Worm (Caenorhabditis elegans): ENCODE measurements around the gene K08D8.10.

The K08D8.10 gene

DNA sequence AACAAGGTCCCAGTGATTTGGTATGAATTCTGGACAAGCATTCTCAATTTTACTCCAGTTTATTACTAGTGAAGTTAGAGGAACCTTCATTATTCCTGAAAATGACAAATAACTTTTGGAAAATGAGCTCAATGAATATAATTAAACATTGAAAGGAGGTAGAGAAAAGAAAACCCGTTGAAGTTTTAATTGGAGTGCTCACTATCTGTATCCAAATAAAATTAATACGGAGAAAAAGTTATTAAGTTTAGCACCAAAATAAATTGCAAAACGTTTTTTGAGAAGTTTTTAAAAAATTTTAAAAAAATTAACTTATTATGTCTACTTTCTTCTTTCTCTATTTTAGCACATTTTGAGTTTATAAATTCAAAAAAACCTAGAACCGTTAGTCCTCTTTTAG, 46.1 kb downstream of the K08D8.10 start, which contains the start of gene F55G11.1:
Gene F55G11.1, minus strand, starts transcription at position 101 of the 400 bp plus-strand sequence.
- no peak for TF ChIP-seq nhr-41 (GFP tag; IDR thresholded peaks at IDR 0.05)
- TF ChIP-seq nhr-11 (tag; optimal IDR thresholded peaks at IDR 0.05), result no peak
- TF ChIP-seq nhr-77 (tag; optimal IDR thresholded peaks at IDR 0.05), result no peak
- TF ChIP-seq zfp-2 (tag; optimal IDR thresholded peaks at IDR 0.05), result no peak
- no peak for TF ChIP-seq ctbp-1 (GFP tag; IDR thresholded peaks at IDR 0.05)
- no peak for TF ChIP-seq F49E8.2 (tag; optimal IDR thresholded peaks at IDR 0.05; ENCODE audit: borderline replicate concordance)
- no peak for TF ChIP-seq arid-1 (GFP tag; conservative IDR thresholded peaks at IDR 0.05)
- no peak for TF ChIP-seq hif-1 (tag; optimal IDR thresholded peaks at IDR 0.05)
- TF ChIP-seq nhr-28 (tag; optimal IDR thresholded peaks at IDR 0.05), result no peak
- TF ChIP-seq jun-1 (tag; optimal IDR thresholded peaks at IDR 0.05), result no peak
- no peak for TF ChIP-seq nhr-237 (tag; optimal IDR thresholded peaks at IDR 0.05)

DNA sequence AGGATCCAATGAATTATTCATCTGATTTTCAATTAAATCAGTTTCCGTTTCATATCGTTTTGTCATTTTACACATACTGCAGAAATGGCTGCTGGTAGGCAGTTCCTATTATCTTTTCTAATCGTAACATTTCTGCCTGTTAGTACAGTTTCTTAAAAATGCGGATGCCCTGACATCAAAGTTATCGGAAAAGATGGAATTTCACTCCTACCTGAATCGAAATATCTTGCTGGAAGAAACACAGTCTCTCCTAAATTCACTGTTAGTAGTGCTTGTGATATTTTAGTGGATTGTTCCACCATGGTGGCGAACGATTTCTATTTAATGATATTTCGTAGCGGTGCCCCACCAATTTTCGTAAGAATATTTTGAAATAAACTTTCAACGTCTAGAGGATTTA, 48.1 kb downstream of the K08D8.10 start, which contains the start of gene F55G11.10:
Gene F55G11.10, plus strand, starts transcription at position 301 of the 400 bp plus-strand sequence.
- TF ChIP-seq fos-1 (tag; optimal IDR thresholded peaks at IDR 0.05), result no peak
